Fruit fly (Drosophila melanogaster): ENCODE results near the gene CG15892.

The CG15892 gene

dm6 chrX:6337702-6338101 is 43.6 kb upstream of the CG15892 start, which contains the start of gene CG3842:
TSS of gene CG3842 (plus strand) at chrX:6337762.
- no peak for TF ChIP-seq crp (GFP tag; optimal IDR thresholded peaks at IDR 0.05)
- TF ChIP-seq crc (GFP tag; optimal IDR thresholded peaks at IDR 0.05), result no peak
- TF ChIP-seq Pdp1 (GFP tag; optimal IDR thresholded peaks at IDR 0.05), result peak in 1 of 2 experiments; percentile 58

dm6 chrX:6334945-6335344 is 40.8 kb upstream of the CG15892 start:
- TF ChIP-seq NFAT (GFP tag; IDR thresholded peaks at IDR 0.05) (0 out of 2 replicates have a peak, but pooled peaks have one; percentile 5), crol (GFP tag; IDR thresholded peaks at IDR 0.05) (peak; percentile 64), CG18476 (GFP tag; optimal IDR thresholded peaks at IDR 0.05) (no peak), chinmo (GFP tag; IDR thresholded peaks at IDR 0.05; ENCODE audit: partially characterized antibody) (peak; percentile 58; the same call in 1 of the 4 replicates), ind (GFP tag; optimal IDR thresholded peaks at IDR 0.05) (no peak)

dm6 chrX:6332988-6333719 is 39.0 kb upstream of the CG15892 start:
- TF ChIP-seq nom (GFP tag; optimal IDR thresholded peaks at IDR 0.05) (peak; percentile 12), CG1832 (GFP tag; optimal IDR thresholded peaks at IDR 0.05) (peak; percentile 17), CG11504 (tag; optimal IDR thresholded peaks at IDR 0.05) (peak; percentile 26), Ssrp (tag; optimal IDR thresholded peaks at IDR 0.05) (peak; percentile 7), CG9215 (GFP tag; IDR thresholded peaks at IDR 0.05) (no peak), bsh (GFP tag; optimal IDR thresholded peaks at IDR 0.05) (peak; percentile 5 to 28), Ptx1 (GFP tag; IDR thresholded peaks at IDR 0.05) (0 out of 2 replicates have a peak, but pooled peaks have one; percentile 34), HLH4C (GFP tag; IDR thresholded peaks at IDR 0.05; ENCODE audit: partially characterized antibody) (no peak), gem (tag; optimal IDR thresholded peaks at IDR 0.05) (peak; percentile 31), row (GFP tag; IDR thresholded peaks at IDR 0.05) (peak; percentile 39; the same call in 2 of the 3 replicates), Dp (GFP tag; optimal IDR thresholded peaks at IDR 0.05) (no peak), zfh2 (GFP tag; optimal IDR thresholded peaks at IDR 0.05) (no peak), grau (tag; optimal IDR thresholded peaks at IDR 0.05) (peak; percentile 53), CkIIα-i1 (GFP tag; IDR thresholded peaks at IDR 0.05) (no peak), pros (GFP tag; optimal IDR thresholded peaks at IDR 0.05) (no peak), CG13424 (tag; optimal IDR thresholded peaks at IDR 0.05) (peak; percentile 26), Hr78 (GFP tag; optimal IDR thresholded peaks at IDR 0.05) (peak in 1 of 2 experiments; percentile 76), CG8290 (GFP tag; optimal IDR thresholded peaks at IDR 0.05) (no peak), CG8290 (tag; optimal IDR thresholded peaks at IDR 0.05) (peak in 1 of 2 experiments; percentile 18), Drgx (GFP tag; IDR thresholded peaks at IDR 0.05) (peak; percentile 42; the same call in 1 of the 2 replicates), Eip74EF (GFP tag; optimal IDR thresholded peaks at IDR 0.05) (peak in 1 of 2 experiments; percentile 26), CG4730 (GFP tag; IDR thresholded peaks at IDR 0.05) (no peak), sens (GFP tag) (peak; percentile 57), CG32772 (GFP tag; IDR thresholded peaks at IDR 0.05) (0 out of 2 replicates have a peak, but pooled peaks have one; percentile 16), Dek (tag; optimal IDR thresholded peaks at IDR 0.05) (no peak), Med (GFP tag) (peak; percentile 60), CG17361 (GFP tag; IDR thresholded peaks at IDR 0.05) (peak; percentile 24; the same call in 1 of the 3 replicates), dmrt99B (tag; optimal IDR thresholded peaks at IDR 0.05) (peak; percentile 28), nmo (GFP tag; optimal IDR thresholded peaks at IDR 0.05) (peak; percentile 9), D19A (tag; optimal IDR thresholded peaks at IDR 0.05) (peak; percentile 6), CG15269 (tag; optimal IDR thresholded peaks at IDR 0.05) (peak; percentile 12), sr (GFP tag; IDR thresholded peaks at IDR 0.05) (0 out of 3 replicates have a peak, but pooled peaks have one; percentile 10), CG2678 (tag; optimal IDR thresholded peaks at IDR 0.05) (peak; percentile 6), phol (tag; optimal IDR thresholded peaks at IDR 0.05) (peak; percentile 2), CG12769 (tag; optimal IDR thresholded peaks at IDR 0.05) (peak; percentile 6), HmgZ (tag; optimal IDR thresholded peaks at IDR 0.05) (no peak)
